Worm (Caenorhabditis elegans) whole organism, young adult: Measurements from ENCODE around the gene sulp-5.

ENCODE experiments used
- F33H1.4 ChIP-seq: fragments of 200-800 bp; sonication (Bioruptor generic); IDR thresholded peaks from 2 replicates; pipeline ENCODE4 v1.3.6; 2022; ENCODE audit warnings: missing genetic modification reagents, missing genetic modification characterization, missing compliant biosample characterization
- F52B5.7 ChIP-seq: sonication (generic microtip); optimal IDR thresholded peaks from 2 replicates; lab custom pipeline; 2016; ENCODE audit warnings: mild to moderate bottlenecking, missing genetic modification characterization, missing compliant biosample characterization
- K11D2.4 ChIP-seq: fragments of 200-800 bp; sonication (Bioruptor generic); IDR thresholded peaks from 2 replicates; pipeline ENCODE4 v1.3.6; 2022; ENCODE audit warnings: missing genetic modification reagents, missing genetic modification characterization, missing compliant biosample characterization
- Y53F4B.3 ChIP-seq: fragments of 200-800 bp; sonication (Bioruptor generic); IDR thresholded peaks from 2 replicates; pipeline ENCODE4 v1.3.6; 2022; ENCODE audit warnings: missing genetic modification reagents, missing genetic modification characterization, missing compliant biosample characterization
- Y53G8AR.9 ChIP-seq: fragments of 200-800 bp; sonication (Bioruptor generic); conservative IDR thresholded peaks from 2 replicates; pipeline ENCODE4 v1.3.6; 2022; ENCODE audit warnings: missing genetic modification reagents, missing genetic modification characterization, missing compliant biosample characterization
- Y79H2A.3 ChIP-seq: fragments of 200-800 bp; sonication (Bioruptor generic); conservative IDR thresholded peaks from 2 replicates; pipeline ENCODE4 v1.3.6; 2022; ENCODE audit warnings: missing genetic modification reagents, missing genetic modification characterization, missing compliant biosample characterization
- ama-1 ChIP-seq, 3 experiments: fragments of 150-350 bp in 1 of 3; sonication (generic microtip) in 2 of 3; optimal IDR thresholded peaks; 2 replicates each; lab custom pipeline; 2014 to 2018; ENCODE audit warnings: missing biosample characterization in 2 of 3, missing genetic modification characterization in 2 of 3, missing genetic modification reagents in 2 of 3
- bed-1 ChIP-seq: fragments of 200-800 bp; sonication (Bioruptor generic); IDR thresholded peaks from 2 replicates; pipeline ENCODE4 v1.3.6; 2022; ENCODE audit warnings: missing genetic modification reagents, missing genetic modification characterization, missing compliant biosample characterization
- ccch-3 ChIP-seq: fragments of 200-800 bp; sonication (Bioruptor generic); optimal IDR thresholded peaks from 2 replicates; lab custom pipeline; 2018; ENCODE audit warnings: mild to moderate bottlenecking, missing genetic modification characterization, missing compliant biosample characterization
- cebp-1 ChIP-seq, 2 experiments: fragments of 200-800 bp in 1 of 2; sonication (Bioruptor generic) in 1 of 2; sonication (generic microtip) in 1 of 2; IDR thresholded peaks in 1 of 2; optimal IDR thresholded peaks in 1 of 2; 2 replicates each; pipeline versions ENCODE4 v1.3.6 to Lab custom; 2017 to 2022; ENCODE audit warnings: missing compliant biosample characterization in 2 of 2, missing genetic modification characterization in 2 of 2, mild to moderate bottlenecking in 1 of 2, missing genetic modification reagents in 1 of 2, moderate library complexity in 1 of 2
- ceh-58 ChIP-seq: fragments of 200-800 bp; sonication (Bioruptor generic); IDR thresholded peaks from 2 replicates; pipeline ENCODE4 v1.3.6; 2022; ENCODE audit warnings: missing genetic modification characterization, missing compliant biosample characterization
- ceh-91 ChIP-seq: fragments of 200-800 bp; sonication (Bioruptor generic); IDR thresholded peaks from 2 replicates; pipeline ENCODE4 v1.3.6; 2022; ENCODE audit warnings: missing genetic modification reagents, missing genetic modification characterization, missing compliant biosample characterization
- chd-7 ChIP-seq: sonication (generic microtip); optimal IDR thresholded peaks from 2 replicates; lab custom pipeline; 2016; ENCODE audit warnings: mild to moderate bottlenecking, missing genetic modification characterization, moderate library complexity, missing compliant biosample characterization
- die-1 ChIP-seq: sonication (generic microtip); optimal IDR thresholded peaks from 2 replicates; lab custom pipeline; 2016; ENCODE audit warnings: missing genotype, mild to moderate bottlenecking, missing genetic modification characterization, missing compliant biosample characterization
- dpl-1 ChIP-seq: fragments of 150-350 bp; optimal IDR thresholded peaks from 2 replicates; lab custom pipeline; 2014; ENCODE audit warnings: missing biosample characterization, missing genetic modification reagents, missing genetic modification characterization
- egl-18 ChIP-seq: fragments of 200-800 bp; sonication (Bioruptor generic); IDR thresholded peaks from 2 replicates; pipeline ENCODE4 v1.3.6; 2022; ENCODE audit warnings: missing genetic modification reagents, missing genetic modification characterization, missing compliant biosample characterization
- ekl-4 ChIP-seq: fragments of 200-800 bp; sonication (Bioruptor generic); IDR thresholded peaks from 2 replicates; pipeline ENCODE4 v1.3.6; 2022; ENCODE audit warnings: missing genetic modification reagents, missing genetic modification characterization, missing compliant biosample characterization
- ets-4 ChIP-seq: fragments of 200-800 bp; sonication (Bioruptor generic); optimal IDR thresholded peaks from 2 replicates; lab custom pipeline; 2018; ENCODE audit warnings: mild to moderate bottlenecking, missing genetic modification characterization, missing compliant biosample characterization
- hlh-12 ChIP-seq: sonication (generic microtip); optimal IDR thresholded peaks from 2 replicates; lab custom pipeline; 2016; ENCODE audit warnings: missing genetic modification characterization, missing compliant biosample characterization
- hsf-1 ChIP-seq: fragments of 200-800 bp; sonication (Bioruptor generic); IDR thresholded peaks from 2 replicates; pipeline ENCODE4 v1.3.6; 2022; ENCODE audit warnings: missing genetic modification reagents, missing genetic modification characterization, missing compliant biosample characterization
- lin-40 ChIP-seq: sonication (generic microtip); optimal IDR thresholded peaks from 2 replicates; lab custom pipeline; 2016; ENCODE audit warnings: missing genetic modification characterization, mild to moderate bottlenecking, missing compliant biosample characterization, missing genotype, missing genetic modification reagents
- lin-54 ChIP-seq: fragments of 200-800 bp; sonication (Bioruptor generic); optimal IDR thresholded peaks from 2 replicates; lab custom pipeline; 2018; ENCODE audit warnings: mild to moderate bottlenecking, missing genetic modification characterization, missing compliant biosample characterization
- lsy-27 ChIP-seq: sonication (generic microtip); optimal IDR thresholded peaks from 2 replicates; lab custom pipeline; 2017; ENCODE audit warnings: missing genetic modification characterization, mild to moderate bottlenecking, missing compliant biosample characterization, antibody characterized with exemption, missing genotype, borderline replicate concordance; ENCODE audit not compliant: insufficient read depth
- madf-3 ChIP-seq: fragments of 200-800 bp; sonication (Bioruptor generic); IDR thresholded peaks from 2 replicates; pipeline ENCODE4 v1.3.6; 2022; ENCODE audit warnings: missing genetic modification reagents, missing genetic modification characterization, missing compliant biosample characterization
- mel-28 ChIP-seq: sonication (generic microtip); optimal IDR thresholded peaks from 2 replicates; lab custom pipeline; 2016; ENCODE audit warnings: borderline replicate concordance, mild to moderate bottlenecking, missing genetic modification characterization, missing compliant biosample characterization
- mes-4 ChIP-seq: sonication (generic microtip); optimal IDR thresholded peaks from 2 replicates; lab custom pipeline; 2016; ENCODE audit warnings: missing genotype, missing genetic modification characterization, missing compliant biosample characterization
- nfya-2 ChIP-seq: fragments of 200-800 bp; sonication (Bioruptor generic); IDR thresholded peaks from 2 replicates; pipeline ENCODE4 v1.3.6; 2022; ENCODE audit warnings: missing genetic modification reagents, missing genetic modification characterization, missing compliant biosample characterization
- nhr-80 ChIP-seq: sonication (generic microtip); optimal IDR thresholded peaks from 2 replicates; lab custom pipeline; 2016; ENCODE audit warnings: missing genetic modification characterization, missing compliant biosample characterization
- sea-2 ChIP-seq: fragments of 200-800 bp; sonication (Bioruptor generic); IDR thresholded peaks from 2 replicates; pipeline ENCODE4 v1.3.6; 2022; ENCODE audit warnings: missing genetic modification characterization, missing compliant biosample characterization
- snpc-3.4 ChIP-seq: sonication (generic microtip); optimal IDR thresholded peaks from 2 replicates; lab custom pipeline; 2017; ENCODE audit warnings: missing genetic modification characterization, mild to moderate bottlenecking, missing compliant biosample characterization, antibody characterized with exemption, moderate library complexity, missing genotype, missing genetic modification reagents
- snpc-4 ChIP-seq, 5 experiments: fragments of 150-350 bp in 1 of 5; sonication (generic microtip) in 4 of 5; optimal IDR thresholded peaks; 2 replicates each; lab custom pipeline; 2014 to 2018; ENCODE audit warnings: missing genetic modification characterization in 5 of 5, missing biosample characterization in 3 of 5, antibody characterized with exemption in 2 of 5, mild to moderate bottlenecking in 2 of 5, missing compliant biosample characterization in 2 of 5, missing genotype in 2 of 5, moderate library complexity in 2 of 5, missing genetic modification reagents in 1 of 5
- somi-1 ChIP-seq: fragments of 200-800 bp; sonication (Bioruptor generic); optimal IDR thresholded peaks from 2 replicates; lab custom pipeline; 2018; ENCODE audit warnings: mild to moderate bottlenecking, missing genetic modification characterization, missing compliant biosample characterization
- unc-130 ChIP-seq: sonication (generic microtip); optimal IDR thresholded peaks from 2 replicates; lab custom pipeline; 2016; ENCODE audit warnings: missing genetic modification reagents, missing genetic modification characterization, missing compliant biosample characterization
- xnd-1 ChIP-seq: sonication (generic microtip); optimal IDR thresholded peaks from 2 replicates; lab custom pipeline; 2016; ENCODE audit warnings: missing genotype, missing genetic modification reagents, missing genetic modification characterization, missing compliant biosample characterization
- ztf-22 ChIP-seq: fragments of 200-800 bp; sonication (Bioruptor generic); optimal IDR thresholded peaks from 2 replicates; lab custom pipeline; 2018; ENCODE audit warnings: mild to moderate bottlenecking, missing genetic modification characterization, moderate library complexity, missing compliant biosample characterization
- ztf-26 ChIP-seq: sonication (generic microtip); optimal IDR thresholded peaks from 2 replicates; lab custom pipeline; 2017; ENCODE audit warnings: missing genetic modification characterization, missing compliant biosample characterization
- ztf-6 ChIP-seq: fragments of 200-800 bp; sonication (Bioruptor generic); IDR thresholded peaks from 2 replicates; pipeline ENCODE4 v1.3.6; 2022; ENCODE audit warnings: missing genetic modification reagents, missing genetic modification characterization, missing compliant biosample characterization

Gene sulp-5

ce11 chrV:11857756-11858155 lies 22.1 kb upstream of the sulp-5 start:
- no peak for TF ChIP-seq snpc-4 (GFP tag; optimal IDR thresholded peaks at IDR 0.05; lab: Kevin White, UChicago)
- no peak for TF ChIP-seq snpc-4 (tag; optimal IDR thresholded peaks at IDR 0.05; lab: Kevin White, UChicago)
- TF ChIP-seq madf-3: no peak
- TF ChIP-seq lin-40: peak; percentile 17
- no peak for TF ChIP-seq snpc-3.4
- no peak for TF ChIP-seq dpl-1
- TF ChIP-seq ccch-3 (GFP tag; lab: Kevin White, UChicago): no peak
- no peak for TF ChIP-seq ztf-22
- TF ChIP-seq sea-2: no peak
- TF ChIP-seq, all 124 proteins: peak for 1

DNA sequence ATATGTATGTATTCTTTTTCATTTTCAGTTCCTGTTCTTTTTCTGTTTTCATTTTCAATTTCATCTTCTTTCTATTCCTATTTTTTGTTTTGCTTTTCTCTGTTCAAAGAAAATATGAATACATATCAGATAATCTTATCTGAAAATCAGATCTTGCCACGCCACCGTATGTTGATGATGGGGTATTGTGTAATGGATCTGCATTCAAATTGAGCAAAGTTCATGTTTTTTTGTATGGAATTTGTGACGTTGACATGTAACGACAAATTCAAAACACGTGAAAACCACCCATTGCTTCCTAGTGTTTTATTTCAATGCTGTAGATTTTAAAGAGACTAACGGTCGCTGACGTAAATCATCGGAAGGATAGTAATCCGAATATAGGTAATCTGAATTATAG lies 21.5 kb upstream of the sulp-5 start:
- TF ChIP-seq nfya-2 (GFP tag; lab: Robert Waterston, UW) (no peak), ceh-58 (GFP tag; lab: Robert Waterston, UW) (no peak), Y53F4B.3 (GFP tag; lab: Robert Waterston, UW) (no peak), bed-1 (no peak), Y53G8AR.9 (GFP tag; lab: Robert Waterston, UW) (no peak), mel-28 (tag; lab: Kevin White, UChicago) (no peak), unc-130 (GFP tag; lab: Kevin White, UChicago) (no peak), F33H1.4 (GFP tag; lab: Robert Waterston, UW) (no peak), F52B5.7 (tag; lab: Kevin White, UChicago) (no peak), ekl-4 (GFP tag; lab: Robert Waterston, UW) (no peak), lsy-27 (no peak), egl-18 (GFP tag; lab: Robert Waterston, UW) (no peak), snpc-3.4 (no peak), ceh-91 (no peak), mes-4 (tag; lab: Kevin White, UChicago) (no peak), lin-54 (GFP tag; lab: Kevin White, UChicago) (no peak)

- TF ChIP-seq hsf-1 (no peak), nhr-80 (tag; lab: Kevin White, UChicago) (peak; percentile 93), ztf-6 (no peak), somi-1 (GFP tag; lab: Kevin White, UChicago) (peak; percentile 52), die-1 (peak; percentile 33), ets-4 (GFP tag; lab: Kevin White, UChicago) (peak; percentile 5), lin-40 (peak; percentile 47), xnd-1 (no peak), chd-7 (tag; lab: Kevin White, UChicago) (peak; percentile 7), ztf-26 (tag; lab: Kevin White, UChicago) (peak; percentile 65), cebp-1 (GFP tag; IDR thresholded peaks at IDR 0.05; lab: Robert Waterston, UW) (no peak), cebp-1 (tag; optimal IDR thresholded peaks at IDR 0.05; lab: Kevin White, UChicago) (peak; percentile 45), hlh-12 (tag; lab: Kevin White, UChicago) (no peak), ama-1 (optimal IDR thresholded peaks at IDR 0.05; lab: Kevin White, UChicago) (no peak), ama-1 (GFP tag; optimal IDR thresholded peaks at IDR 0.05; lab: Kevin White, UChicago) (no peak), K11D2.4 (GFP tag; lab: Robert Waterston, UW) (peak; percentile 56; the same call in 1 of the 2 replicates), Y79H2A.3 (GFP tag; lab: Robert Waterston, UW) (no peak)
These were observed 20.6 kb upstream of the sulp-5 start for ce11 chrV:11859082-11859858.
